Fruit fly (Drosophila melanogaster): Measurements from ENCODE around the gene CG13738.

CG13738 gene

DNA sequence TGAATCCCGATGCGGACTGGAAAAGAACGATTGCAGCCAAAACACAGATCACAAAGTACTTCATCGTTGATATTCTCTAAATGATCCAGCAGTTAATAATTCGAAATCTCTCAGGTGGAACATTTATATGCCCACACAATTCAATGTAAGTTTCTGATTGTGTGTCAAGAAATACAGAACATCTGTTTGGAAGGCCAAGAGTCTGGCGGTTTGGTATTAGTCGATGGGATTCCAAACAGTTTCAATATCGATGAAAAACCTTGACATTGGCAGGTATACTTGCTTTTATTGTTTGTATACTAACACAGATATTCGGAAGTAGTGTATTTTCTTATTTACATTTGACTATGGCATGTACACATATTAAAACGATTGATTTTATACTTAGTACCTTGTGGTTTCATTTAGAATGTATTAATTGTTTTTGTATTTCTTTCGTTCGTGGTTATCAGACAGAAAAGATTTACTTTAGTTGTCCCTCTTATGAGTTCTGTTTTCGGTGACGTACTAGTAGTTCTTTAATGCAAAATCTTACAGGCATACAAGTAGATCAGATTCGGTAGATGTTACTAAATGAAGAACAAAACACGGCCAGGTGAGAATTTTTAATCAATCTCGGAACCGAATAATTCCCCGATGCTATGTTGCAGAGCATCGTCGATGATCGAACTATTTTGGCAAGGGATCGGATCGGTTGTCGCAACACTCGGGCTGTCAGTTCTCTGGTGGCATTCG, at the start of gene CG13738, which contains the start of gene Hsc70-1:
Gene CG13738 (minus strand): TSS at position 101 of the 735 bp plus-strand sequence.
Gene Hsc70-1 (plus strand): TSS at position 685 of the 735 bp plus-strand sequence.
- TF ChIP-seq CG10431 (GFP tag; optimal IDR thresholded peaks at IDR 0.05) (no peak), fd3F (GFP tag; optimal IDR thresholded peaks at IDR 0.05) (peak; percentile 25), Dek (tag; optimal IDR thresholded peaks at IDR 0.05) (no peak), sqz (GFP tag; optimal IDR thresholded peaks at IDR 0.05) (no peak), CG3726 (GFP tag; IDR thresholded peaks at IDR 0.05) (0 out of 3 replicates have a peak, but pooled peaks have one; percentile 41), crp (GFP tag; optimal IDR thresholded peaks at IDR 0.05) (no peak), repo (GFP tag; optimal IDR thresholded peaks at IDR 0.05) (no peak), esg (GFP tag; conservative IDR thresholded peaks at IDR 0.05) (no peak), CG30020 (tag; optimal IDR thresholded peaks at IDR 0.05) (no peak), CG13296 (GFP tag; optimal IDR thresholded peaks at IDR 0.05) (peak; percentile 39), CG8924 (tag; optimal IDR thresholded peaks at IDR 0.05) (no peak)

DNA sequence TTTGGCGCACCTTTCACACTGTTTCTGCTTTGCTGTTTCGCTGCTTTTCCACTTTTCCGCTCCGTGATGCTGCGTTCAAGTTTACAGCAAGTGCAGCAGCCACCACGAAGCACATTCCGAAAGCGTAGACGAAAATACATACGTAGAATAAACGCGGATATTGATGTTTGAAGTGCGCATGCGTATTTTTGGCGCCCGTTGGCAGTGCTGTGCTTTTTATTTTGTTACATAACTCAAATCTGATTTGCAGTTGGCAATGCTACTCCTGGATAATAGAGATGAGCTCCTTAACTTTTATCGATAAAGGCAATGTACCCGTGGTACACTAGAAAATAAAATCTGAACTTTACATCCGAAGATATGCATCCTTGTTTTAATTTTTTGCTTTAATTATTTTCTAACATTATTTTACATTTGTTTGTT, 33.4 kb upstream of the CG13738 start:
- TF ChIP-seq Drgx (GFP tag; IDR thresholded peaks at IDR 0.05) (peak; percentile 43; the same call in 1 of the 2 replicates), CTCF (GFP tag; optimal IDR thresholded peaks at IDR 0.05) (no peak), CG11247 (GFP tag; IDR thresholded peaks at IDR 0.05) (0 out of 2 replicates have a peak, but pooled peaks have one; percentile 16), CG17186 (GFP tag; optimal IDR thresholded peaks at IDR 0.05) (no peak), nmo (GFP tag; optimal IDR thresholded peaks at IDR 0.05) (no peak), unc-4 (GFP tag; IDR thresholded peaks at IDR 0.05; ENCODE audit: partially characterized antibody) (peak; percentile 25; the same call in 1 of the 2 replicates), zfh1 (GFP tag; IDR thresholded peaks at IDR 0.05) (0 out of 3 replicates have a peak, but pooled peaks have one; percentile 25), pnt (GFP tag; optimal IDR thresholded peaks at IDR 0.05) (no peak), BEAF-32 (GFP tag; optimal IDR thresholded peaks at IDR 0.05) (peak; percentile 23), CG13624 (GFP tag; optimal IDR thresholded peaks at IDR 0.05) (no peak), Opbp (GFP tag; IDR thresholded peaks at IDR 0.05; ENCODE audit: partially characterized antibody) (peak; percentile 19; the same call in 1 of the 3 replicates), Sry-δ (GFP tag; optimal IDR thresholded peaks at IDR 0.05) (peak; percentile 73), CG9215 (GFP tag; IDR thresholded peaks at IDR 0.05) (peak; percentile 95), YL-1 (GFP tag; optimal IDR thresholded peaks at IDR 0.05) (peak; percentile 66), pzg (GFP tag; optimal IDR thresholded peaks at IDR 0.05) (peak; percentile 33), CG8924 (tag; optimal IDR thresholded peaks at IDR 0.05) (peak; percentile 26), pho (GFP tag; optimal IDR thresholded peaks at IDR 0.05) (peak; percentile 9), row (GFP tag; IDR thresholded peaks at IDR 0.05) (peak; percentile 67), bigmax (GFP tag; optimal IDR thresholded peaks at IDR 0.05) (no peak), CG32767 (GFP tag; IDR thresholded peaks at IDR 0.05) (0 out of 2 replicates have a peak, but pooled peaks have one; percentile 6), CG13424 (tag; optimal IDR thresholded peaks at IDR 0.05) (peak; percentile 20), Med (GFP tag) (peak; percentile 72), CG13287 (GFP tag; IDR thresholded peaks at IDR 0.05; ENCODE audit: partially characterized antibody) (peak; percentile 53; the same call in 1 of the 2 replicates), pum (GFP tag; optimal IDR thresholded peaks at IDR 0.05) (no peak), CG34422 (GFP tag; IDR thresholded peaks at IDR 0.05) (0 out of 3 replicates have a peak, but pooled peaks have one; percentile 45), ranshi (GFP tag; IDR thresholded peaks at IDR 0.05) (no peak; the same call in 1 of the 2 replicates), CG34376 (GFP tag; optimal IDR thresholded peaks at IDR 0.05) (peak; percentile 7), kah (GFP tag; optimal IDR thresholded peaks at IDR 0.05) (peak; percentile 7), CG3847 (GFP tag; IDR thresholded peaks at IDR 0.05) (0 out of 2 replicates have a peak, but pooled peaks have one; percentile 25), CG17359 (tag; optimal IDR thresholded peaks at IDR 0.05) (peak; percentile 1), E2f2 (GFP tag; IDR thresholded peaks at IDR 0.05) (peak; percentile 31; the same call in 1 of the 2 replicates), vvl (GFP tag; IDR thresholded peaks at IDR 0.05) (peak; percentile 7; the same call in 1 of the 2 replicates), sob (GFP tag; IDR thresholded peaks at IDR 0.05) (peak; percentile 29; the same call in 1 of the 2 replicates), tna (GFP tag; IDR thresholded peaks at IDR 0.05; ENCODE audit: partially characterized antibody) (0 out of 2 replicates have a peak, but pooled peaks have one; percentile 21), btn (GFP tag; optimal IDR thresholded peaks at IDR 0.05) (no peak), sr (GFP tag; IDR thresholded peaks at IDR 0.05) (0 out of 3 replicates have a peak, but pooled peaks have one; percentile 28), CG15011 (GFP tag; optimal IDR thresholded peaks at IDR 0.05) (no peak)

Measured in whole organism, embryonic.